Fruit fly (Drosophila melanogaster) whole organism, adult: ENCODE data around the gene CG31068.

Source experiments
- CG11617 ChIP-seq: fragments of 200-800 bp; sonication (Bioruptor generic); optimal IDR thresholded peaks from 2 replicates; lab custom pipeline; 2017; ENCODE audit warnings: mild to moderate bottlenecking, missing biosample characterization, missing genetic modification reagents, missing genetic modification characterization
- CG1620 ChIP-seq: fragments of 200-800 bp; sonication (Bioruptor generic); optimal IDR thresholded peaks from 2 replicates; lab custom pipeline; 2016; ENCODE audit warnings: missing biosample characterization, missing genetic modification characterization
- CG7045 ChIP-seq: fragments of 200-800 bp; sonication (Bioruptor generic); optimal IDR thresholded peaks from 2 replicates; lab custom pipeline; 2017; ENCODE audit warnings: missing biosample characterization, mild to moderate bottlenecking, missing genetic modification characterization
- Crg-1 ChIP-seq: fragments of 200-800 bp; sonication (Bioruptor generic); optimal IDR thresholded peaks from 2 replicates; lab custom pipeline; 2016; ENCODE audit warnings: missing biosample characterization, missing genetic modification characterization
- Hr96 ChIP-seq: fragments of 200-800 bp; sonication (Bioruptor generic); optimal IDR thresholded peaks from 2 replicates; lab custom pipeline; 2016; ENCODE audit warnings: missing biosample characterization, missing genetic modification characterization
- bab1 ChIP-seq: fragments of 200-800 bp; sonication (Bioruptor generic); optimal IDR thresholded peaks from 3 replicates; lab custom pipeline; 2019; ENCODE audit warnings: missing biosample characterization, mild to moderate bottlenecking, missing genetic modification characterization, moderate library complexity

DNA sequence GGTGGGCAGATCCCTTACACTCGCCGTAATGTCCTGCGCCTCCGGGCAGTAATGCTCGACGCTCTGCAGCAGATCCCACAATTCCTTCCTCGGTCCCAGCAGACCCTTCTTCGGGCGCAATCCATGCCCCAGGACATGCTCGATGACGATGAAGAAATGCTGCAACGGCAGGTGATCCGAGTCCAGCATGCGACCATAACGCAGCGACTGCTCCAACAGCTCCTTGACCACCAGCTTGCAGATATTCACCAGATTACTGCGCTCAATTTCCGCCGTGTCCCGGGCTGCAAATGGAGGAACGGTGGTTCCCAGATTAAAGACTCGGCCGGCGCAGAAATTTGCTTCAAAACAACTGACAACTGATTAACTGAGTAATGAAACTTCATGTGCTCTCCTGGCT, at the start of gene CG31068:
- TF ChIP-seq CG1620 (GFP tag; lab: Kevin White, UChicago) = no peak
- no peak for TF ChIP-seq CG7045 (GFP tag; lab: Kevin White, UChicago)
- no peak for TF ChIP-seq bab1 (GFP tag; lab: Kevin White, UChicago)
- no peak for TF ChIP-seq Crg-1
- TF ChIP-seq CG11617 = no peak
- no peak for TF ChIP-seq Hr96 (GFP tag; lab: Kevin White, UChicago)
